Worm (Caenorhabditis elegans) whole organism, mixed stage, embryonic: Measurements from ENCODE around the gene Y66C5A.2.

Source experiments
- blmp-1 ChIP-seq: fragments of 150-350 bp; optimal IDR thresholded peaks from 2 replicates; lab custom pipeline; 2014; ENCODE audit warnings: missing biosample characterization, missing genetic modification characterization
- ces-1 ChIP-seq: fragments of 150-350 bp; optimal IDR thresholded peaks from 2 replicates; lab custom pipeline; 2014; ENCODE audit warnings: missing biosample characterization, missing genetic modification reagents, missing genetic modification characterization
- lin-13 ChIP-seq: fragments of 150-350 bp; optimal IDR thresholded peaks from 2 replicates; lab custom pipeline; 2014; ENCODE audit warnings: missing biosample characterization, missing genetic modification characterization
- lin-32 ChIP-seq: fragments of 200-800 bp; sonication (Bioruptor generic); optimal IDR thresholded peaks from 2 replicates; lab custom pipeline; 2018; ENCODE audit warnings: mild to moderate bottlenecking, missing genetic modification characterization, missing compliant biosample characterization
- lsy-2 ChIP-seq: fragments of 150-350 bp; optimal IDR thresholded peaks from 2 replicates; lab custom pipeline; 2014; ENCODE audit warnings: missing biosample characterization, missing genetic modification characterization
- mep-1 ChIP-seq: fragments of 150-350 bp; optimal IDR thresholded peaks from 2 replicates; lab custom pipeline; 2017; ENCODE audit warnings: missing biosample characterization, missing genetic modification reagents, missing genetic modification characterization, inconsistent platforms
- nhr-12 ChIP-seq: fragments of 150-350 bp; optimal IDR thresholded peaks from 2 replicates; lab custom pipeline; 2014; ENCODE audit warnings: missing biosample characterization, missing genetic modification characterization
- nhr-28 ChIP-seq: fragments of 150-350 bp; optimal IDR thresholded peaks from 2 replicates; lab custom pipeline; 2014; ENCODE audit warnings: missing biosample characterization, missing genetic modification characterization
- pha-4 ChIP-seq: fragments of 150-350 bp; optimal IDR thresholded peaks from 2 replicates; lab custom pipeline; 2018; ENCODE audit warnings: missing biosample characterization, missing genetic modification reagents, missing genetic modification characterization
- snpc-4 ChIP-seq: fragments of 150-350 bp; optimal IDR thresholded peaks from 2 replicates; lab custom pipeline; 2014; ENCODE audit warnings: missing biosample characterization, missing genetic modification characterization
- tbx-8 ChIP-seq: fragments of 200-800 bp; sonication (Bioruptor generic); optimal IDR thresholded peaks from 2 replicates; lab custom pipeline; 2018; ENCODE audit warnings: mild to moderate bottlenecking, missing genetic modification characterization, moderate library complexity, missing compliant biosample characterization
- unc-62 ChIP-seq: fragments of 150-350 bp; optimal IDR thresholded peaks from 2 replicates; lab custom pipeline; 2014; ENCODE audit warnings: missing biosample characterization, missing genetic modification reagents, missing genetic modification characterization
- ztf-11 ChIP-seq: fragments of 150-350 bp; optimal IDR thresholded peaks from 2 replicates; lab custom pipeline; 2014; ENCODE audit warnings: missing biosample characterization, missing genetic modification characterization

DNA sequence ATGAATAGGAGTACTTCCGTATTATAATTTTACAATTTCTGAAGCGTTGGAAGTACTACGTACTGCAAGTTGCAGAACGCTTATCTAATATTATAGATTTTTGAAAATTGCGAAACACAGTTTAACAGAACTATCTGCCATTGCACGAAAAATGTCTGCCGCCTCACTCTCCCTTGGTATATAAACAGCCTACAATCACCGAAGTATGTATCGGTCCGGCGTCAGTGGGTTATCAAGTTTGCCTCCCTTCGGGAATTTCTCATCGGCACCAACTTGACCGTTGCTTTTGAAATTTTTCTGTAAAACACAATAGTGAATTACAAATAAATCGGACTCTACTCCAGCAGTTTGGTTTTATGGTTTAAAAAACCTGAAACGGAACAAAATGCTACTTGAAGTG, 16.8 kb downstream of the Y66C5A.2 start:
- TF ChIP-seq pha-4 (tag; lab: Kevin White, UChicago): no peak
- TF ChIP-seq snpc-4 (tag; lab: Kevin White, UChicago): no peak
- TF ChIP-seq tbx-8 (GFP tag; lab: Kevin White, UChicago): no peak
- TF ChIP-seq mep-1 (tag; lab: Kevin White, UChicago): no peak
- no peak for TF ChIP-seq lsy-2 (tag; lab: Kevin White, UChicago)
- no peak for TF ChIP-seq nhr-12 (tag; lab: Kevin White, UChicago)
- no peak for TF ChIP-seq lin-13 (tag; lab: Kevin White, UChicago)
- no peak for TF ChIP-seq blmp-1 (tag; lab: Kevin White, UChicago)
- TF ChIP-seq ces-1 (GFP tag; lab: Kevin White, UChicago): no peak
- no peak for TF ChIP-seq unc-62 (GFP tag; lab: Kevin White, UChicago)
- no peak for TF ChIP-seq nhr-28 (tag; lab: Kevin White, UChicago)
- no peak for TF ChIP-seq lin-32
- no peak for TF ChIP-seq ztf-11 (tag; lab: Kevin White, UChicago)
